Worm (Caenorhabditis elegans) whole organism, L2 larva: Measurements from ENCODE around the gene Y45F10B.8.
"Not testable (repeated sequence)": the region's sequence is repeated elsewhere in the genome, so short reads cannot be mapped to it uniquely, and the experiment has no call there.

ENCODE experiments used
- aly-2 ChIP-seq: fragments of 150-350 bp; optimal IDR thresholded peaks from 2 replicates; lab custom pipeline; 2014; ENCODE audit warnings: missing biosample characterization, missing genetic modification characterization
- ama-1 ChIP-seq: fragments of 150-350 bp; optimal IDR thresholded peaks from 2 replicates; lab custom pipeline; 2018; ENCODE audit warnings: inconsistent platforms
- elt-1 ChIP-seq: fragments of 150-350 bp; optimal IDR thresholded peaks from 2 replicates; lab custom pipeline; 2014; ENCODE audit warnings: missing biosample characterization, missing genetic modification characterization
- fos-1 ChIP-seq: fragments of 150-350 bp; optimal IDR thresholded peaks from 2 replicates; lab custom pipeline; 2014; ENCODE audit warnings: missing biosample characterization, missing genetic modification characterization
- mdl-1 ChIP-seq, 2 experiments: fragments of 150-350 bp in 1 of 2; sonication (generic microtip) in 1 of 2; optimal IDR thresholded peaks; 2 replicates each; lab custom pipeline; 2017; ENCODE audit warnings: missing biosample characterization in 2 of 2, missing genetic modification characterization in 2 of 2
- nhr-11 ChIP-seq: fragments of 150-350 bp; optimal IDR thresholded peaks from 2 replicates; lab custom pipeline; 2014; ENCODE audit warnings: missing biosample characterization, missing genetic modification characterization
- nhr-25 ChIP-seq: fragments of 150-350 bp; sonication (generic microtip); optimal IDR thresholded peaks from 3 replicates; lab custom pipeline; 2014; ENCODE audit warnings: missing biosample characterization, missing genetic modification characterization
- nhr-77 ChIP-seq: fragments of 150-350 bp; optimal IDR thresholded peaks from 2 replicates; lab custom pipeline; 2014; ENCODE audit warnings: missing biosample characterization, missing genetic modification characterization
- unc-62 ChIP-seq: fragments of 150-350 bp; optimal IDR thresholded peaks from 2 replicates; lab custom pipeline; 2014; ENCODE audit warnings: missing biosample characterization, missing genetic modification reagents, missing genetic modification characterization
- zag-1 ChIP-seq: fragments of 150-350 bp; optimal IDR thresholded peaks from 2 replicates; lab custom pipeline; 2014; ENCODE audit warnings: missing biosample characterization, missing genetic modification characterization

DNA sequence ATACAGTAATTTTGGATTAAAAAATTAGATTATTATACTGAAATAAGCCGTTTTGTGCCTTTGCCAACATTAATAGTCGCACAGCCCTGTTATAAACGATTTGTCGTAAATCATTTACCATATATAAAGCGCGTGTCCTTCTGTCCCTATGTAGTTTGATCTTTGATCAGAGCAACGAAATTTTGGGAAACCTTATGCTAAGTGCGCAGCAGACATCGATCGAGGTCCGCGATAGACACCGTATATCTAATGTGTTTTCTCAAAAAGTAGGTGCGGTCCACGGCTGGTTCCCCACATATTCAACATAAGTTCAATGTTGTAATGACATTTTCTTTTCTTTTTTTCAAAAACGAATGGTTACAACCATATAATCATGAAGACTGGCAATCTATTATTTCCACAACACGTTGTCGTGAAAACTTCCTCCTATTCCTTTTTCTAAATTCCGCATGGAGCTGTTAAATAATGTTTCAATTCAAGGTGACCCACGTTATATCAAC is 10.5 kb upstream of the Y45F10B.8 start, which contains the start of gene sru-9:
- not testable (repeated sequence) for TF ChIP-seq aly-2 (tag; lab: Kevin White, UChicago); nhr-25 (tag; lab: Kevin White, UChicago); elt-1 (tag; lab: Kevin White, UChicago); zag-1 (tag; lab: Kevin White, UChicago); nhr-11 (tag; lab: Kevin White, UChicago); ama-1; mdl-1 (tag; optimal IDR thresholded peaks at IDR 0.05; lab: Kevin White, UChicago); fos-1; nhr-77; unc-62 (GFP tag; lab: Kevin White, UChicago)
